Worm (Caenorhabditis elegans) whole organism, mixed stage, embryonic: ENCODE data around the gene clec-135.

Source experiments
- hlh-1 ChIP-seq: fragments of 150-350 bp; optimal IDR thresholded peaks from 2 replicates; lab custom pipeline; 2014; ENCODE audit warnings: missing biosample characterization, missing genetic modification reagents, missing genetic modification characterization
- zip-8 ChIP-seq: fragments of 150-350 bp; optimal IDR thresholded peaks from 2 replicates; lab custom pipeline; 2014; ENCODE audit warnings: missing biosample characterization, missing genetic modification characterization

clec-135 gene

DNA sequence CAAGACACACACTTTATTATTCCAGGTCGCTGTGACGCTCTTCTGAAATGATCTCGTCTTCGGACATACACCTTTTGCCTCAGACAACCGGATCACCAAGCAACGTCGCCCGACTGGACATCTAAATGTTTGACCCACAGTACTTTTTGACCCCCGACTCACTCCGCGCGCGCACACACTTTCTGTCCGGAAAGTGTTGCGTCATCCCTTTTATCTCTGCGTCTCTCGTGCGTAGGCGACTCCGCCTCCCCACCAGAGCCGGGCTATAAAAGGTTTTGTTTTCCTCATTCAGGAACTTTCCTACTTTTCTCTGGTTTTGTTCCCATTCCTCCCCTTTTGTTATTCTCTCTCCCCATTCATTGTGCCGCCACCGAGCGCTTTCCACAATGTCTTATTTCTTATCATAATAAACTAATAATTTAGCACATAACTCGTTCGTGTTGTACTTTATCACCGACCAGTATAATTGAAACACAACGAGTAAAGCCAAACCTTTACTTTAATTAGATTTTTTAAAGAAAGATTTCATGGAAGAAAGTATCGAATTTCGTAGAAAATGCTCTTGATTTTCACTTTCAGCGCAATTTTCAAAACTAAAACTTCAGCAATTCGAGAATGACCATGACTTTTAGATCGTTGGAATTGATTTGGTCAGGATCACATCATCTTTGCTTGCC lies 49.4 kb downstream of the clec-135 start, which contains the start of gene F31D5.6:
Gene F31D5.6, plus strand, starts transcription at position 627 of the 677 bp plus-strand sequence.
- no peak for TF ChIP-seq hlh-1 (tag; lab: Kevin White, UChicago)
- peak; percentile 52 for TF ChIP-seq zip-8 (tag; lab: Kevin White, UChicago)
